ENCODE assay signal across 4 fruit fly cellular contexts in the genomic region with DNA sequence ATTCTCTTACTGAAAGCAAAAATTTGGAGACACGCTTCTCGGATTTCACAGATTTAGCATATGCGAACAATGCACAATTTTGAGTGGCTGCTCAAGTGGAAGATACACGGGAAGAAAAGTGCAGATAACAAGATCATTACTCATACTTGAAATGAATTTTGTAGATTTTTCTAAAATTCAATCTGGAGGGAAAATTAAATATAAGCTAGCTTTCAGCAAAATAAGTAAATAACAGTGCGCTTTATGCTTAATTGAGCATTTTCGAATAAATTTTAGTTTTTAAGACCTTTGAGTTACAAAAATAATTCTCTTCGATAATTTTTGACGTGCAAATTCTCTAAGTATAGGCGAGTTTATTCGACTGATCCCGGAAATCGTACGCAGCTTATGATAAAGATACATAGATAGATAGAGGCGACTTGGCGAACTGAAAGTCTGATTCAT.
TF ChIP-seq lines count a peak whose summit lies in the region.

No protein-coding gene starts in this region.

TF ChIP-seq in whole organism, adult, 20 proteins besides CTCF, POLR2A, EP300 and RAD21 (continued from another document):
- TF ChIP-seq CG7101 (tag; optimal IDR thresholded peaks at IDR 0.05; lab: Kevin White, UChicago) (peak; percentile 35), Hr96 (GFP tag; optimal IDR thresholded peaks at IDR 0.05; lab: Kevin White, UChicago) (no peak)
TF ChIP-seq in whole organism, adult: peak in this region for 8.

TF ChIP-seq in whole organism, embryonic, 481 proteins besides CTCF, POLR2A, EP300 and RAD21 (continued from another document and continues in another):
- TF ChIP-seq twi (tag; optimal IDR thresholded peaks at IDR 0.05; lab: Kevin White, UChicago) (peak; percentile 79), CG6654 (GFP tag; optimal IDR thresholded peaks at IDR 0.05; lab: Kevin White, UChicago) (no peak), schlank (tag; optimal IDR thresholded peaks at IDR 0.05; lab: Kevin White, UChicago) (no peak), ind (GFP tag; optimal IDR thresholded peaks at IDR 0.05; lab: Kevin White, UChicago) (peak; percentile 30), CG6854 (GFP tag; optimal IDR thresholded peaks at IDR 0.05; lab: Kevin White, UChicago) (peak; percentile 17), Spps (tag; optimal IDR thresholded peaks at IDR 0.05; lab: Kevin White, UChicago) (no peak), repo (GFP tag; optimal IDR thresholded peaks at IDR 0.05; lab: Kevin White, UChicago) (no peak), CG14710 (tag; optimal IDR thresholded peaks at IDR 0.05; lab: Kevin White, UChicago) (peak; percentile 53), nerfin-1 (tag; optimal IDR thresholded peaks at IDR 0.05; lab: Kevin White, UChicago) (peak; percentile 49), hkb (optimal IDR thresholded peaks at IDR 0.05; lab: Kevin White, UChicago) (no peak), hkb (GFP tag; IDR thresholded peaks at IDR 0.05; lab: Robert Waterston, UW) (peak; percentile 80), esg (GFP tag; conservative IDR thresholded peaks at IDR 0.05; lab: Robert Waterston, UW) (no peak), Asciz (GFP tag; optimal IDR thresholded peaks at IDR 0.05; lab: Kevin White, UChicago) (peak; percentile 38), Opbp (GFP tag; IDR thresholded peaks at IDR 0.05; lab: Robert Waterston, UW; ENCODE audit: partially characterized antibody) (no peak), CG7556 (GFP tag; optimal IDR thresholded peaks at IDR 0.05; lab: Kevin White, UChicago) (peak; percentile 0), CG34376 (GFP tag; optimal IDR thresholded peaks at IDR 0.05; lab: Kevin White, UChicago) (no peak), CG17359 (tag; optimal IDR thresholded peaks at IDR 0.05; lab: Kevin White, UChicago) (peak; percentile 61), lab (GFP tag; optimal IDR thresholded peaks at IDR 0.05; lab: Kevin White, UChicago) (peak; percentile 60), fd96Cb (tag; optimal IDR thresholded peaks at IDR 0.05; lab: Kevin White, UChicago) (peak; percentile 63), CG7357 (GFP tag; IDR thresholded peaks at IDR 0.05; lab: Robert Waterston, UW) (no peak), Ptx1 (GFP tag; IDR thresholded peaks at IDR 0.05; lab: Robert Waterston, UW) (peak; percentile 43; the same call in 1 of the 2 replicates), CG10147 (GFP tag; optimal IDR thresholded peaks at IDR 0.05; lab: Kevin White, UChicago) (peak; percentile 49), CG14050 (GFP tag; IDR thresholded peaks at IDR 0.05; lab: Robert Waterston, UW) (peak; percentile 19; the same call in 1 of the 3 replicates), CG4424 (GFP tag; optimal IDR thresholded peaks at IDR 0.05; lab: Kevin White, UChicago) (peak; percentile 56), CG18599 (GFP tag; optimal IDR thresholded peaks at IDR 0.05; lab: Kevin White, UChicago) (peak; percentile 60), kah (GFP tag; optimal IDR thresholded peaks at IDR 0.05; lab: Kevin White, UChicago) (peak; percentile 13), Blimp-1 (GFP tag; optimal IDR thresholded peaks at IDR 0.05; lab: Kevin White, UChicago) (peak; percentile 69), p53 (GFP tag; optimal IDR thresholded peaks at IDR 0.05; lab: Kevin White, UChicago) (peak; percentile 2), row (GFP tag; IDR thresholded peaks at IDR 0.05; lab: Robert Waterston, UW) (peak; percentile 34; the same call in 2 of the 3 replicates), en (GFP tag; optimal IDR thresholded peaks at IDR 0.05; lab: Kevin White, UChicago) (peak; percentile 26), CG9727 (GFP tag; optimal IDR thresholded peaks at IDR 0.05; lab: Kevin White, UChicago) (peak; percentile 57), unpg (GFP tag; optimal IDR thresholded peaks at IDR 0.05; lab: Kevin White, UChicago) (peak; percentile 52), phol (tag; optimal IDR thresholded peaks at IDR 0.05; lab: Kevin White, UChicago) (peak; percentile 77), ssp (GFP tag; IDR thresholded peaks at IDR 0.05; lab: Robert Waterston, UW) (no peak), CG1024 (GFP tag; IDR thresholded peaks at IDR 0.05; lab: Robert Waterston, UW) (0 out of 2 replicates have a peak, but pooled peaks have one; percentile 17), CG18619 (GFP tag; optimal IDR thresholded peaks at IDR 0.05; lab: Kevin White, UChicago) (no peak), Deaf1 (tag; optimal IDR thresholded peaks at IDR 0.05; lab: Kevin White, UChicago) (peak; percentile 8), mam (GFP tag; optimal IDR thresholded peaks at IDR 0.05; lab: Kevin White, UChicago) (no peak), CG30403 (GFP tag; optimal IDR thresholded peaks at IDR 0.05; lab: Kevin White, UChicago) (peak; percentile 28), Rfx (GFP tag; IDR thresholded peaks at IDR 0.05; lab: Robert Waterston, UW) (peak; percentile 52; the same call in 1 of the 2 replicates)

TF ChIP-seq in whole organism, prepupa, 60 proteins besides CTCF, POLR2A, EP300 and RAD21 (continued from another document):
- no peak for TF ChIP-seq Gug (GFP tag; IDR thresholded peaks at IDR 0.05; lab: Robert Waterston, UW)
- peak; percentile 96 for TF ChIP-seq Eip78C (GFP tag; lab: Kevin White, UChicago)
- TF ChIP-seq fkh (GFP tag; optimal IDR thresholded peaks at IDR 0.05; lab: Kevin White, UChicago) = no peak
- TF ChIP-seq esn (GFP tag; optimal IDR thresholded peaks at IDR 0.05; lab: Kevin White, UChicago) = peak; percentile 72
- TF ChIP-seq CG3919 (GFP tag; optimal IDR thresholded peaks at IDR 0.05; lab: Kevin White, UChicago) = peak; percentile 83
- TF ChIP-seq ss (GFP tag; optimal IDR thresholded peaks at IDR 0.05; lab: Kevin White, UChicago) = peak; percentile 44 to 67
- peak; percentile 78 for TF ChIP-seq CG10669 (GFP tag; optimal IDR thresholded peaks at IDR 0.05; lab: Kevin White, UChicago)
- peak; percentile 64 for TF ChIP-seq spab (GFP tag; optimal IDR thresholded peaks at IDR 0.05; lab: Kevin White, UChicago)
- peak; percentile 77 for TF ChIP-seq CG11762 (GFP tag; optimal IDR thresholded peaks at IDR 0.05; lab: Kevin White, UChicago; ENCODE audit: insufficient read depth)
- peak; percentile 58 for TF ChIP-seq CG6808 (GFP tag; optimal IDR thresholded peaks at IDR 0.05; lab: Kevin White, UChicago)
- no peak for TF ChIP-seq Eip93F (GFP tag; optimal IDR thresholded peaks at IDR 0.05; lab: Kevin White, UChicago)
- TF ChIP-seq Sox102F (GFP tag; optimal IDR thresholded peaks at IDR 0.05; lab: Kevin White, UChicago) = peak; percentile 14
- TF ChIP-seq CG1621 (tag; optimal IDR thresholded peaks at IDR 0.05; lab: Kevin White, UChicago) = peak; percentile 20
- TF ChIP-seq CG7368 (GFP tag; optimal IDR thresholded peaks at IDR 0.05; lab: Kevin White, UChicago) = peak; percentile 56
- peak; percentile 84 for TF ChIP-seq topi (GFP tag; optimal IDR thresholded peaks at IDR 0.05; lab: Kevin White, UChicago)
- no peak for TF ChIP-seq salr (GFP tag; optimal IDR thresholded peaks at IDR 0.05; lab: Kevin White, UChicago)
- TF ChIP-seq fd85E (GFP tag; optimal IDR thresholded peaks at IDR 0.05; lab: Kevin White, UChicago) = peak; percentile 20
- TF ChIP-seq achi (GFP tag; optimal IDR thresholded peaks at IDR 0.05; lab: Kevin White, UChicago) = peak; percentile 52
- TF ChIP-seq Ets21C (GFP tag; optimal IDR thresholded peaks at IDR 0.05; lab: Kevin White, UChicago) = peak; percentile 49
- TF ChIP-seq CG31627 (GFP tag; optimal IDR thresholded peaks at IDR 0.05; lab: Kevin White, UChicago) = peak; percentile 49
- peak; percentile 69 for TF ChIP-seq CG32006 (GFP tag; optimal IDR thresholded peaks at IDR 0.05; lab: Kevin White, UChicago)
- 0 out of 3 replicates have a peak, but pooled peaks have one; percentile 40 for TF ChIP-seq eg (GFP tag; IDR thresholded peaks at IDR 0.05; lab: Robert Waterston, UW)
- TF ChIP-seq CG3032 (tag; optimal IDR thresholded peaks at IDR 0.05; lab: Kevin White, UChicago) = peak; percentile 39
- peak; percentile 29 for TF ChIP-seq CG8632 (GFP tag; optimal IDR thresholded peaks at IDR 0.05; lab: Kevin White, UChicago)
- TF ChIP-seq pdm3 (GFP tag; optimal IDR thresholded peaks at IDR 0.05; lab: Kevin White, UChicago) = peak; percentile 59
- peak; percentile 73 for TF ChIP-seq CG11902 (GFP tag; optimal IDR thresholded peaks at IDR 0.05; lab: Kevin White, UChicago)
- TF ChIP-seq Blimp-1 (GFP tag; optimal IDR thresholded peaks at IDR 0.05; lab: Kevin White, UChicago) = peak; percentile 31
- peak; percentile 67 for TF ChIP-seq CG6276 (GFP tag; optimal IDR thresholded peaks at IDR 0.05; lab: Kevin White, UChicago)
- TF ChIP-seq fd59A (GFP tag; optimal IDR thresholded peaks at IDR 0.05; lab: Kevin White, UChicago) = no peak
- TF ChIP-seq CG4318 (GFP tag; optimal IDR thresholded peaks at IDR 0.05; lab: Kevin White, UChicago) = peak; percentile 31
- peak; percentile 69 for TF ChIP-seq dsx (GFP tag; optimal IDR thresholded peaks at IDR 0.05; lab: Kevin White, UChicago; ENCODE audit: poor library complexity, severe bottlenecking)
- TF ChIP-seq Ets96B (tag; optimal IDR thresholded peaks at IDR 0.05; lab: Kevin White, UChicago) = peak; percentile 75
- TF ChIP-seq CG11294 (GFP tag; IDR thresholded peaks at IDR 0.05; lab: Robert Waterston, UW) = no peak; the same call in 1 of the 2 replicates
- TF ChIP-seq svp (GFP tag; lab: Kevin White, UChicago) = peak; percentile 96
- peak; percentile 47 for TF ChIP-seq acj6 (GFP tag; optimal IDR thresholded peaks at IDR 0.05; lab: Kevin White, UChicago)
- peak; percentile 64 for TF ChIP-seq CG6792 (GFP tag; optimal IDR thresholded peaks at IDR 0.05; lab: Kevin White, UChicago)
- TF ChIP-seq CG15336 (GFP tag; IDR thresholded peaks at IDR 0.05; lab: Robert Waterston, UW) = peak; percentile 48
- peak; percentile 39 for TF ChIP-seq Smox (GFP tag; optimal IDR thresholded peaks at IDR 0.05; lab: Kevin White, UChicago)
- TF ChIP-seq CG6854 (GFP tag; optimal IDR thresholded peaks at IDR 0.05; lab: Kevin White, UChicago) = peak; percentile 29
- peak; percentile 55 for TF ChIP-seq OdsH (GFP tag; optimal IDR thresholded peaks at IDR 0.05; lab: Kevin White, UChicago)
- no peak for TF ChIP-seq CG9139 (GFP tag; optimal IDR thresholded peaks at IDR 0.05; lab: Kevin White, UChicago)
- peak; percentile 75 for TF ChIP-seq CG6163 (GFP tag; IDR thresholded peaks at IDR 0.05; lab: Robert Waterston, UW)

TF ChIP-seq in whole organism, pupa, 21 proteins besides CTCF, POLR2A, EP300 and RAD21 (continued from another document):
- TF ChIP-seq Pif1B (GFP tag; optimal IDR thresholded peaks at IDR 0.05; lab: Kevin White, UChicago) (peak; percentile 50), CG10348 (GFP tag; IDR thresholded peaks at IDR 0.05; lab: Robert Waterston, UW) (no peak)
